Worm (Caenorhabditis elegans): ENCODE measurements around the gene msp-74.

msp-74 gene

DNA sequence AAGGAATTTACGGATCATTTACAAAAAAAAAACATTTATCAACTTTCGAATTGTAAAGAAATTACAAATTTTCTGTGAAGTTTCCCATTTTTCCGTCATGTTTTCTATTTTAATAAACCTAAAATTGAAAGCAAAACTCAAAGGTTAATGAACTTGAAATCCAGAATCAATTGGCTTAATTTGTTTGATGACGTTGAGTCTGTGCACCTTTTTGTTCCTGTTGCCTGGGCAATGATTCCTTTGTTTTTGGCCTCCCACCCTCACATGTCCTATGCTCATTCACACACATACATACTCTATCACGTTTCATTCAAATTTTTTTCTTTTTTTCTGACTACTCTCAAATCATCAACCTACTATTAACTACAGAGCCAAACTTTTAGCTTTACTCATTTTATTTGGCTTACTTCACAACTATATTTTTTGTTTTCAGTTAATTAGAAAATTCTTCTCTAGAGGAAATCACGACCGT lies 21.2 kb upstream of the msp-74 start, which contains the start of gene F58A6.2:
Gene F58A6.2, plus strand, starts transcription at position 422 of the 472 bp plus-strand sequence.
- TF ChIP-seq unc-62 (GFP tag; optimal IDR thresholded peaks at IDR 0.05), result no peak
- TF ChIP-seq sem-4 (tag; optimal IDR thresholded peaks at IDR 0.05), result no peak
- no peak for TF ChIP-seq unc-55 (GFP tag; optimal IDR thresholded peaks at IDR 0.05)
- TF ChIP-seq C34F6.9 (tag; optimal IDR thresholded peaks at IDR 0.05), result no peak
- no peak for TF ChIP-seq ceh-82 (tag; optimal IDR thresholded peaks at IDR 0.05)
- no peak for TF ChIP-seq mab-5 (tag; optimal IDR thresholded peaks at IDR 0.05)
- no peak for TF ChIP-seq alr-1 (tag; optimal IDR thresholded peaks at IDR 0.05)
- no peak for TF ChIP-seq lsy-2 (tag; optimal IDR thresholded peaks at IDR 0.05)
- TF ChIP-seq elt-1 (tag; optimal IDR thresholded peaks at IDR 0.05), result no peak
- TF ChIP-seq R02D3.7 (tag; optimal IDR thresholded peaks at IDR 0.05), result no peak
- TF ChIP-seq nhr-12 (tag; optimal IDR thresholded peaks at IDR 0.05), result no peak
- TF ChIP-seq F13H6.1 (tag; optimal IDR thresholded peaks at IDR 0.05), result no peak

DNA sequence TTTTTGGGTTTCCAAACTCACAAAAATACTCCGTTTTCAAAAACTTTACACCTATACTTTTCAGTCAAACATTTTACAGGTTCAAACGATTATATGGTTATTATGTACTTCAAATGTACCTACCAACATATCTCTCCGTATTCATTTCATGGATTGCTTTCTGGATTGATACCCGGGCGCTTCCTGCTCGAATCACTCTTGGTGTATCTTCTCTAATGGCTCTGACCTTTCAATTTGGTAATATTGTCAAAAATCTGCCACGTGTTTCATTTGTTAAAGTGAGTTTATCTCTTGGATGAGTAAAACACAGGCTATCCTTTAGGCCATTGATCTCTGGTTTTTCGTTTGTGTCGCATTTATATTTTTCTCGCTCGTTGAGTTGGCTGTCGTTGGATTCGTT lies 16.7 kb upstream of the msp-74 start:
- TF ChIP-seq sem-4 (tag; optimal IDR thresholded peaks at IDR 0.05) (no peak), sma-9 (GFP tag; optimal IDR thresholded peaks at IDR 0.05) (no peak), sma-9 (tag; optimal IDR thresholded peaks at IDR 0.05) (no peak), ama-1 (optimal IDR thresholded peaks at IDR 0.05) (no peak), zag-1 (tag; optimal IDR thresholded peaks at IDR 0.05) (no peak), nhr-10 (tag; optimal IDR thresholded peaks at IDR 0.05) (no peak), nhr-6 (tag; optimal IDR thresholded peaks at IDR 0.05) (no peak), mab-5 (tag; optimal IDR thresholded peaks at IDR 0.05) (no peak), lin-13 (GFP tag; optimal IDR thresholded peaks at IDR 0.05) (no peak), blmp-1 (tag; optimal IDR thresholded peaks at IDR 0.05; ENCODE audit: insufficient read depth) (no peak), elt-1 (tag; optimal IDR thresholded peaks at IDR 0.05) (no peak), aly-2 (tag; optimal IDR thresholded peaks at IDR 0.05) (no peak), ztf-11 (tag; optimal IDR thresholded peaks at IDR 0.05) (no peak)

DNA sequence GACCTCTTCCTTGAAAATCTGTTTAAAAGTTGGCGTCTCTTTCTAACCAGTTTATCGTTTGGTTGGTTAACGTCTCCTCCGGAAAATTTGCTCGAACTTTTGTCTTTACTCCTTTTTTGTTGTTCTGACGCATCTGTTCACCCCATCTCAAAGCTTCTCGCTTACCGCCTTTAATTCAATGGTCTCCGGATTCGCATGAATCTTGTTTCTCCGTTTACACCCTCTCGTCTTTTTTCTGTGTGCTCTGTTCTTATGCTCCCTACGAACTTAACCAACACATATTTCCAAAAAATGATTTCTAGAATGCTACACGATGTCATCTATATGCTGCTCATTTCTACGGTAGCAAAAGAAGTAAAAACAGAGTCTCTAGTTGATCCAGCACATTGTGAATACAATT lies 14.9 kb upstream of the msp-74 start, which contains the start of gene lgc-56:
Gene lgc-56, plus strand, starts transcription at position 301 of the 400 bp plus-strand sequence.
- TF ChIP-seq sem-4 (tag; optimal IDR thresholded peaks at IDR 0.05) (no peak), blmp-1 (tag; optimal IDR thresholded peaks at IDR 0.05; ENCODE audit: insufficient read depth) (no peak), nhr-6 (tag; optimal IDR thresholded peaks at IDR 0.05) (no peak), mdl-1 (tag; optimal IDR thresholded peaks at IDR 0.05) (no peak), crh-2 (tag; optimal IDR thresholded peaks at IDR 0.05) (no peak), skn-1 (tag; optimal IDR thresholded peaks at IDR 0.05) (no peak), elt-1 (tag; optimal IDR thresholded peaks at IDR 0.05) (no peak)

DNA sequence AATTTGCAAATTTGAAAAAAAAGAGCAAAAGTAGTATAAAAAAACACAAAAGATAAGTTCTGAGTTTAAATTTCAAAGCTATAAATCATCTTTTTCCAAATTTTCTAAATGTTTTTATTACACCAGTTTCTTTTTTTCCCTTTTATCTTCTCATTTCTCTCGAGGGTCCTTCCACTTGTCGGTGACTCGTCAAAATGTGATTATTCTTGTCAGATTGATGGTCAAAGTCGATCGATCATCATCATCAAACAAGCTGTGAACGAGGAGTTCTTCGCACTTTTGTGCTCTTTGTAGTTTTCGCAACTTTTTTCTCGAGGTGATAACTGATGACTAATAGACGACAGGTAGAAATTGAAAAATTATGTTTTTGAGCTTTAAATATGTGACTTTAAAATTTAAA lies 5.5 kb upstream of the msp-74 start:
- TF ChIP-seq ztf-4 (tag; optimal IDR thresholded peaks at IDR 0.05) (no peak), unc-62 (GFP tag; optimal IDR thresholded peaks at IDR 0.05) (peak; percentile 7), Y55F3AM.14 (GFP tag; optimal IDR thresholded peaks at IDR 0.05) (no peak)

DNA sequence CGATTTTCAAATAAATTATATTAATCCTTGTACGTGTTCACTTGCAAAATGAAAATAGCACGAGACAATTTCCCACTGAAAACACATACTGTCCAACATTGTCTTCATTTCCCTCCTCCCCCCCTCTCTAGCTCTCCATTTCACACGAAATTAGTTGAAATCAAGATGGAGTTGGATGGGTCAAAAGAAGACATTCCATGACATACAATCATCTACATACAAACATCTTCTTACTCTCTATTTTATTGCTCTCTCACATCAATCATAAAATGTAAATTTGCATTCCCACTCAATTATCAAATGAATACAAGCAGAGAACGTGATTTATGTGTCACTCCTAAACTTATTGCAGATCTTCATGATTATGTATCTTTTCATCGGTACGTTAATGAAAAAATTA lies 598 bp upstream of the msp-74 start, which contains the start of gene srsy-1:
Gene srsy-1, plus strand, starts transcription at position 301 of the 400 bp plus-strand sequence.
- TF ChIP-seq ztf-1 (GFP tag; conservative IDR thresholded peaks at IDR 0.05), result no peak
- TF ChIP-seq sem-4 (tag; optimal IDR thresholded peaks at IDR 0.05), result no peak
- TF ChIP-seq lsy-2 (tag; optimal IDR thresholded peaks at IDR 0.05), result no peak
- TF ChIP-seq R02D3.7 (tag; optimal IDR thresholded peaks at IDR 0.05), result no peak
- no peak for TF ChIP-seq unc-55 (GFP tag; optimal IDR thresholded peaks at IDR 0.05)
- TF ChIP-seq ceh-16 (tag; optimal IDR thresholded peaks at IDR 0.05), result no peak
- TF ChIP-seq nhr-129 (tag; optimal IDR thresholded peaks at IDR 0.05), result no peak
- no peak for TF ChIP-seq mdl-1 (tag; optimal IDR thresholded peaks at IDR 0.05)
- TF ChIP-seq nhr-6 (tag; optimal IDR thresholded peaks at IDR 0.05), result no peak
- no peak for TF ChIP-seq ceh-82 (tag; optimal IDR thresholded peaks at IDR 0.05)
- TF ChIP-seq ztf-4 (tag; optimal IDR thresholded peaks at IDR 0.05), result no peak
- no peak for TF ChIP-seq lin-11 (tag; optimal IDR thresholded peaks at IDR 0.05)
- TF ChIP-seq blmp-1 (tag; optimal IDR thresholded peaks at IDR 0.05; ENCODE audit: insufficient read depth), result no peak
- no peak for TF ChIP-seq nhr-23 (tag; optimal IDR thresholded peaks at IDR 0.05)
- TF ChIP-seq fos-1 (tag; optimal IDR thresholded peaks at IDR 0.05), result no peak
- no peak for TF ChIP-seq nhr-12 (tag; optimal IDR thresholded peaks at IDR 0.05)
- TF ChIP-seq elt-3 (tag; optimal IDR thresholded peaks at IDR 0.05), result no peak
- TF ChIP-seq nhr-77 (tag; optimal IDR thresholded peaks at IDR 0.05), result no peak
